Worm (Caenorhabditis elegans) whole organism, L2 larva: Measurements from ENCODE around the gene F38C2.1.

Experiments
- F13H6.1 ChIP-seq: sonication (generic microtip); optimal IDR thresholded peaks from 2 replicates; lab custom pipeline; 2016; ENCODE audit warnings: missing genetic modification characterization, missing compliant biosample characterization
- R02D3.7 ChIP-seq: fragments of 150-350 bp; optimal IDR thresholded peaks from 2 replicates; lab custom pipeline; 2014; ENCODE audit warnings: missing biosample characterization, missing genetic modification characterization
- ZK546.5 ChIP-seq: sonication (generic microtip); optimal IDR thresholded peaks from 2 replicates; lab custom pipeline; 2017; ENCODE audit warnings: missing biosample characterization, missing genetic modification characterization
- alr-1 ChIP-seq: fragments of 150-350 bp; optimal IDR thresholded peaks from 2 replicates; lab custom pipeline; 2014; ENCODE audit warnings: missing biosample characterization, missing genetic modification characterization
- ceh-16 ChIP-seq: fragments of 150-350 bp; optimal IDR thresholded peaks from 2 replicates; lab custom pipeline; 2014; ENCODE audit warnings: missing biosample characterization, missing genetic modification characterization
- ceh-82 ChIP-seq: fragments of 150-350 bp; optimal IDR thresholded peaks from 2 replicates; lab custom pipeline; 2014; ENCODE audit warnings: missing biosample characterization, missing genetic modification characterization
- crh-2 ChIP-seq: sonication (generic microtip); optimal IDR thresholded peaks from 2 replicates; lab custom pipeline; 2017; ENCODE audit warnings: missing biosample characterization, missing genetic modification characterization
- elt-1 ChIP-seq: fragments of 150-350 bp; optimal IDR thresholded peaks from 2 replicates; lab custom pipeline; 2014; ENCODE audit warnings: missing biosample characterization, missing genetic modification characterization
- fos-1 ChIP-seq: fragments of 150-350 bp; optimal IDR thresholded peaks from 2 replicates; lab custom pipeline; 2014; ENCODE audit warnings: missing biosample characterization, missing genetic modification characterization
- lin-11 ChIP-seq: fragments of 150-350 bp; sonication (generic microtip); optimal IDR thresholded peaks from 2 replicates; lab custom pipeline; 2014; ENCODE audit warnings: missing biosample characterization, missing genetic modification characterization, inconsistent platforms, mixed read lengths
- lin-13 ChIP-seq: fragments of 150-350 bp; optimal IDR thresholded peaks from 2 replicates; lab custom pipeline; 2014; ENCODE audit warnings: missing biosample characterization, missing genetic modification reagents, missing genetic modification characterization
- lin-39 ChIP-seq: fragments of 150-350 bp; optimal IDR thresholded peaks from 2 replicates; lab custom pipeline; 2014; ENCODE audit warnings: missing biosample characterization, missing genetic modification reagents, missing genetic modification characterization
- lsy-2 ChIP-seq, 2 experiments: fragments of 150-350 bp in 1 of 2; sonication (generic microtip) in 1 of 2; optimal IDR thresholded peaks; 2 replicates each; lab custom pipeline; 2014 to 2017; ENCODE audit warnings: missing biosample characterization in 2 of 2, missing genetic modification characterization in 2 of 2
- mab-5 ChIP-seq: fragments of 150-350 bp; optimal IDR thresholded peaks from 2 replicates; lab custom pipeline; 2014; ENCODE audit warnings: missing biosample characterization, missing genetic modification characterization
- mbf-1 ChIP-seq: sonication (generic microtip); optimal IDR thresholded peaks from 2 replicates; lab custom pipeline; 2017; ENCODE audit warnings: missing biosample characterization, missing genetic modification characterization
- nhr-10 ChIP-seq: sonication (generic microtip); optimal IDR thresholded peaks from 2 replicates; lab custom pipeline; 2017; ENCODE audit warnings: missing biosample characterization, missing genetic modification characterization
- nhr-11 ChIP-seq: fragments of 150-350 bp; optimal IDR thresholded peaks from 2 replicates; lab custom pipeline; 2014; ENCODE audit warnings: missing biosample characterization, missing genetic modification characterization
- nhr-12 ChIP-seq: fragments of 150-350 bp; optimal IDR thresholded peaks from 2 replicates; lab custom pipeline; 2014; ENCODE audit warnings: missing biosample characterization, missing genetic modification characterization
- nhr-129 ChIP-seq: fragments of 150-350 bp; optimal IDR thresholded peaks from 2 replicates; lab custom pipeline; 2014; ENCODE audit warnings: missing biosample characterization, missing genetic modification characterization
- nhr-21 ChIP-seq: fragments of 150-350 bp; optimal IDR thresholded peaks from 2 replicates; lab custom pipeline; 2014; ENCODE audit warnings: missing biosample characterization, missing genetic modification characterization
- nhr-23 ChIP-seq: fragments of 150-350 bp; optimal IDR thresholded peaks from 2 replicates; lab custom pipeline; 2014; ENCODE audit warnings: missing biosample characterization, missing genetic modification reagents, missing genetic modification characterization
- nhr-237 ChIP-seq: fragments of 150-350 bp; optimal IDR thresholded peaks from 2 replicates; lab custom pipeline; 2014; ENCODE audit warnings: missing biosample characterization, missing genetic modification characterization
- nhr-25 ChIP-seq: fragments of 150-350 bp; sonication (generic microtip); optimal IDR thresholded peaks from 3 replicates; lab custom pipeline; 2014; ENCODE audit warnings: missing biosample characterization, missing genetic modification characterization
- peb-1 ChIP-seq: fragments of 150-350 bp; optimal IDR thresholded peaks from 2 replicates; lab custom pipeline; 2014; ENCODE audit warnings: missing biosample characterization, missing genetic modification characterization
- skn-1 ChIP-seq: sonication (generic microtip); optimal IDR thresholded peaks from 2 replicates; lab custom pipeline; 2017; ENCODE audit warnings: missing biosample characterization, missing genetic modification characterization
- sma-9 ChIP-seq, 2 experiments: fragments of 150-350 bp in 1 of 2; sonication (generic microtip) in 1 of 2; optimal IDR thresholded peaks; 2 replicates each; lab custom pipeline; 2014 to 2016; ENCODE audit warnings: missing genetic modification characterization in 2 of 2, mild to moderate bottlenecking in 1 of 2, missing biosample characterization in 1 of 2, missing compliant biosample characterization in 1 of 2, missing genetic modification reagents in 1 of 2, moderate library complexity in 1 of 2
- unc-39 ChIP-seq: fragments of 150-350 bp; optimal IDR thresholded peaks from 2 replicates; lab custom pipeline; 2014; ENCODE audit warnings: missing biosample characterization, missing genetic modification characterization
- unc-62 ChIP-seq: fragments of 150-350 bp; optimal IDR thresholded peaks from 2 replicates; lab custom pipeline; 2014; ENCODE audit warnings: missing biosample characterization, missing genetic modification reagents, missing genetic modification characterization
- ztf-1 ChIP-seq: fragments of 200-800 bp; sonication (Bioruptor generic); conservative IDR thresholded peaks from 2 replicates; pipeline ENCODE4 v1.3.6; 2022; ENCODE audit warnings: missing genetic modification characterization, missing compliant biosample characterization
- ztf-11 ChIP-seq: sonication (generic microtip); optimal IDR thresholded peaks from 2 replicates; lab custom pipeline; 2017; ENCODE audit warnings: missing biosample characterization, missing genetic modification characterization
- ztf-4 ChIP-seq: fragments of 150-350 bp; optimal IDR thresholded peaks from 2 replicates; lab custom pipeline; 2014; ENCODE audit warnings: missing biosample characterization, missing genetic modification characterization

Gene F38C2.1

ce11 chrIV:16216165-16216564 is 31.1 kb upstream of the F38C2.1 start:
- TF ChIP-seq crh-2 (tag; lab: Kevin White, UChicago) (no peak), nhr-21 (tag; lab: Kevin White, UChicago) (no peak), elt-1 (no peak), mab-5 (no peak), nhr-237 (no peak)
- TF ChIP-seq, all 48 proteins: peak for 0

ce11 chrIV:16220688-16221087 is 26.5 kb upstream of the F38C2.1 start:
- TF ChIP-seq ztf-1 (GFP tag; lab: Robert Waterston, UW) (no peak), sma-9 (GFP tag; optimal IDR thresholded peaks at IDR 0.05; lab: Kevin White, UChicago) (no peak), sma-9 (tag; optimal IDR thresholded peaks at IDR 0.05; lab: Kevin White, UChicago) (no peak), lsy-2 (tag; optimal IDR thresholded peaks at IDR 0.05; lab: Kevin White, UChicago) (no peak), elt-1 (no peak), nhr-12 (tag; lab: Kevin White, UChicago) (no peak), unc-62 (GFP tag; lab: Kevin White, UChicago) (no peak), unc-39 (tag; lab: Kevin White, UChicago) (no peak), nhr-11 (tag; lab: Kevin White, UChicago) (no peak), lin-11 (tag; lab: Kevin White, UChicago) (no peak), ceh-82 (no peak)

DNA sequence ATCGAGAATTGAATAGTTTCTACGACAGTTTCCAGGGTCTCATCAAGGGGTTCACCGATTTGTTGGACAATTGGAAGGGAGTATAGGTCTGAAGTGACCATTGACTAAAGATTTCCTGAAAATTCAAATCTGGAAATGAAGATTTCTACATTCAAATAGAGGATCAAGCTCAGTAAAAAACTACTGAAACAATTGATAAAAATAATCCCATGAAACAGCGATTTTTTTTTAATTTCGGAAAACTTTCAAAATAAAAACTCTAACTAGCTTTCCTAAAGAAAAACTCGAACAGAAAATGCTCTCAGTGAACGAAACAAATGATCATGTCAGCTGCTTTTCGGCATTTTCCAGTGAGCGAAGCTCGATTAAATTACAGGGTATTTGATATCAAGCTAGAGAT is 25.7 kb upstream of the F38C2.1 start, which contains the start of gene srv-11:
Gene srv-11 (minus strand): TSS at position 101 of the 400 bp plus-strand sequence.
- TF ChIP-seq ceh-16 (tag; lab: Kevin White, UChicago) = no peak
- TF ChIP-seq F13H6.1 (tag; lab: Kevin White, UChicago) = no peak

DNA sequence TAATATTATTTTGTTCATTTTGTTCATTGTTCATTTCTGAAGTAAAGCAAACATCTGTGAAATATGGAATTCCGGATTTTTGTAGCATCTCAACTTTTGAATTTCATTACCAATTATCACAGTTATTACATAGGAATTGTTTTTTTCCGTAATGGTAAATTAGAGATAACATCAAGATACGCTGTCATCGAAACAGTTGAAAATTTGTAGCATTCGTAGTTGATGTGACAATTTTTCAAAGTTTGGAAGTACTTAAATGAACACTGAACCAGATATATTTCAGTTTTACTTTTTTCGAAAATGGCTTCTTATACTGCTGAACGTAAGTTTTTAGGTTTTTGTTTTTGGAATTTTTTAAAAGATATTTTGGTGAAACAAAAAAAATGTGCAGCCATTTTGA is 21.5 kb upstream of the F38C2.1 start, which contains the start of gene H25K10.4:
Gene H25K10.4 (plus strand): TSS at position 301 of the 400 bp plus-strand sequence.
- TF ChIP-seq skn-1 (tag; lab: Kevin White, UChicago) = no peak
- TF ChIP-seq peb-1 = no peak
- no peak for TF ChIP-seq lsy-2 (tag; optimal IDR thresholded peaks at IDR 0.05; lab: Kevin White, UChicago)
- no peak for TF ChIP-seq unc-39 (tag; lab: Kevin White, UChicago)
- TF ChIP-seq nhr-129 (tag; lab: Kevin White, UChicago) = no peak
- no peak for TF ChIP-seq nhr-21 (tag; lab: Kevin White, UChicago)
- TF ChIP-seq ceh-16 (tag; lab: Kevin White, UChicago) = no peak
- no peak for TF ChIP-seq ztf-4 (tag; lab: Kevin White, UChicago)
- TF ChIP-seq ztf-11 = no peak
- no peak for TF ChIP-seq nhr-11 (tag; lab: Kevin White, UChicago)
- TF ChIP-seq nhr-23 (tag; lab: Kevin White, UChicago) = no peak
- no peak for TF ChIP-seq unc-62 (GFP tag; lab: Kevin White, UChicago)
- no peak for TF ChIP-seq mab-5
- no peak for TF ChIP-seq mbf-1 (tag; lab: Kevin White, UChicago)
- no peak for TF ChIP-seq crh-2 (tag; lab: Kevin White, UChicago)
- TF ChIP-seq R02D3.7 (tag; lab: Kevin White, UChicago) = no peak
- TF ChIP-seq lin-39 (tag; lab: Kevin White, UChicago) = no peak
- no peak for TF ChIP-seq nhr-10 (tag; lab: Kevin White, UChicago)
- no peak for TF ChIP-seq ZK546.5 (tag; lab: Kevin White, UChicago)
- no peak for TF ChIP-seq alr-1 (tag; lab: Kevin White, UChicago)

DNA sequence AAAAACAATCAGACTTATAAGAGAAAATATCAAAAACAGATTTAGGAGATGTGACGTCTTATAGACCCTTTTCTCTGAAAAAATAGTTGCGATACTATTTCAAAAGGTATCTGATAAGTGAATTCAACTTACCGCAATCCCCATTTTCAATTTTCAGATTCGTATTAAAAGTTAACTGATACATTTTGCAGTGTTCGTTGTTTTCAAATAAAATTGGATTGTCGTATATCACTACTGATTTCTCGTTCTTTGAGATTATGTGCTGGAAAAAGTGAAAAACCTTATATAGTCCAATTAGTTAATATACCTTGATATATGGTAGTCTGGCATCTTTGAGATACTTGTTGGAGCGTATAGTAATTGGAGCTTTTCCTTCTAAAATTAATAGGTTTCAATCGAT is 16.8 kb upstream of the F38C2.1 start:
- TF ChIP-seq elt-1 (no peak), sma-9 (GFP tag; optimal IDR thresholded peaks at IDR 0.05; lab: Kevin White, UChicago) (no peak), sma-9 (tag; optimal IDR thresholded peaks at IDR 0.05; lab: Kevin White, UChicago) (no peak), nhr-10 (tag; lab: Kevin White, UChicago) (no peak), ztf-11 (no peak)
- TF ChIP-seq, all 48 proteins: peak for 0

DNA sequence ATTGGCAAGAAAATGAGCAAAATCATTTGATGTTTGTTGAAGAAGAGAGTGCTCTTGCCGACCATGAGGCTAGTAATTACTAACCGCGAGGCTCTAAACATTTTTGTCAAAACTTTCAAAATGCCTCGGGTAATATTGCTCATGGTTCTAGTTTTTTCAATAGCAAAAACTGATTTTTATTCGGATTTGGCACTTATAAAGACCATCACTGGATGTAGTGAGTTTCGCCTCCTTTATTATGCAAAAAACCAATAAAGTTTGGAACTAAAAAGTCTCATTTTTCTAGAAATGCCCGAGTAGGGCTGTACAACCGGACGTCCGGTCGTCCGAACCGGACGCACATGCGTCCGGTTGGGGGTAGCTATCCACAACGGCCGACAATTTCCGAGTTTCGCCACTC is 14.2 kb upstream of the F38C2.1 start, which contains the start of the genes hpa-1 and irld-39:
Gene hpa-1 (minus strand): TSS at position 101 of the 400 bp plus-strand sequence.
Gene irld-39 (plus strand): TSS at position 121 of the 400 bp plus-strand sequence.
- TF ChIP-seq nhr-129 (tag; lab: Kevin White, UChicago) = no peak
- TF ChIP-seq fos-1 (tag; lab: Kevin White, UChicago) = no peak
- TF ChIP-seq lin-13 (GFP tag; lab: Kevin White, UChicago) = no peak
- no peak for TF ChIP-seq crh-2 (tag; lab: Kevin White, UChicago)
- no peak for TF ChIP-seq nhr-25 (tag; lab: Kevin White, UChicago)
- TF ChIP-seq, all 48 proteins: peak for 0
